Fruit fly (Drosophila melanogaster) whole organism, embryonic: ENCODE measurements around the gene EMC5.

Experiments used
- B-H2 ChIP-seq: fragments of 200-800 bp; sonication (Bioruptor generic); optimal IDR thresholded peaks from 2 replicates; lab custom pipeline; 2018; ENCODE audit warnings: missing biosample characterization, mild to moderate bottlenecking, missing genetic modification characterization
- Bteb2 ChIP-seq: fragments of 200-800 bp; sonication (Bioruptor generic); optimal IDR thresholded peaks from 2 replicates; lab custom pipeline; 2016; ENCODE audit warnings: missing biosample characterization, missing genetic modification characterization
- CG10543 ChIP-seq: fragments of 200-800 bp; sonication (Bioruptor generic); optimal IDR thresholded peaks from 3 replicates; lab custom pipeline; 2017; ENCODE audit warnings: missing biosample characterization, mild to moderate bottlenecking, missing genetic modification characterization, moderate library complexity
- CG11247 ChIP-seq: fragments of 200-800 bp; sonication (Bioruptor generic); IDR thresholded peaks from 2 replicates; pipeline ENCODE4 v1.3.6; 2022; ENCODE audit warnings: missing biosample characterization, missing genetic modification characterization
- CG12769 ChIP-seq: fragments of 200-800 bp; sonication (Bioruptor generic); optimal IDR thresholded peaks from 2 replicates; lab custom pipeline; 2019; ENCODE audit warnings: missing biosample characterization, mild to moderate bottlenecking, missing genetic modification characterization, moderate library complexity
- CG1647 ChIP-seq: fragments of 200-800 bp; sonication (Bioruptor generic); optimal IDR thresholded peaks from 3 replicates; lab custom pipeline; 2016; ENCODE audit warnings: missing biosample characterization, missing genetic modification characterization
- CG16813 ChIP-seq: fragments of 200-800 bp; sonication (Bioruptor generic); IDR thresholded peaks from 3 replicates; pipeline ENCODE4 v1.3.6; 2022; ENCODE audit warnings: missing biosample characterization, missing genetic modification characterization; ENCODE audit not compliant: partially characterized antibody
- CG16815 ChIP-seq: fragments of 200-800 bp; sonication (Bioruptor generic); optimal IDR thresholded peaks from 3 replicates; lab custom pipeline; 2017; ENCODE audit warnings: missing biosample characterization, mild to moderate bottlenecking, missing genetic modification characterization
- CG17385 ChIP-seq: fragments of 200-800 bp; sonication (Bioruptor generic); optimal IDR thresholded peaks from 3 replicates; lab custom pipeline; 2018; ENCODE audit warnings: missing biosample characterization, mild to moderate bottlenecking, missing genetic modification characterization
- CG17829 ChIP-seq: fragments of 200-800 bp; optimal IDR thresholded peaks from 2 replicates; lab custom pipeline; 2019; ENCODE audit warnings: missing biosample characterization, mild to moderate bottlenecking, missing genetic modification characterization, moderate library complexity
- CG2199 ChIP-seq: fragments of 200-800 bp; sonication (Bioruptor generic); IDR thresholded peaks from 3 replicates; pipeline ENCODE4 v1.3.6; 2022; ENCODE audit warnings: missing biosample characterization, missing genetic modification characterization
- CG31224 ChIP-seq: fragments of 200-800 bp; sonication (Bioruptor generic); IDR thresholded peaks from 2 replicates; pipeline ENCODE4 v1.3.6; 2022; ENCODE audit warnings: missing biosample characterization, missing genetic modification characterization
- CG5245 ChIP-seq: fragments of 200-800 bp; sonication (Bioruptor generic); optimal IDR thresholded peaks from 3 replicates; lab custom pipeline; 2016; ENCODE audit warnings: missing biosample characterization, missing genetic modification characterization
- CG7839 ChIP-seq: fragments of 200-800 bp; sonication (Bioruptor generic); optimal IDR thresholded peaks from 3 replicates; lab custom pipeline; 2018; ENCODE audit warnings: missing biosample characterization, mild to moderate bottlenecking, missing genetic modification characterization, moderate library complexity
- CG7963 ChIP-seq: fragments of 200-800 bp; sonication (Bioruptor generic); IDR thresholded peaks from 3 replicates; pipeline ENCODE4 v1.3.6; 2022; ENCODE audit warnings: missing biosample characterization, missing genetic modification characterization; ENCODE audit not compliant: partially characterized antibody
- CG7987 ChIP-seq: fragments of 200-800 bp; sonication (Bioruptor generic); optimal IDR thresholded peaks from 2 replicates; lab custom pipeline; 2018; ENCODE audit warnings: missing biosample characterization, mild to moderate bottlenecking, missing genetic modification characterization, moderate library complexity
- CG8388 ChIP-seq: fragments of 200-800 bp; sonication (Bioruptor generic); optimal IDR thresholded peaks from 2 replicates; lab custom pipeline; 2019; ENCODE audit warnings: missing biosample characterization, mild to moderate bottlenecking, missing genetic modification characterization, moderate library complexity
- CG9876 ChIP-seq: fragments of 200-800 bp; sonication (Bioruptor generic); optimal IDR thresholded peaks from 2 replicates; lab custom pipeline; 2016; ENCODE audit warnings: missing biosample characterization, missing genetic modification characterization
- Chrac-16 ChIP-seq: fragments of 200-800 bp; sonication (Bioruptor generic); optimal IDR thresholded peaks from 3 replicates; lab custom pipeline; 2016; ENCODE audit warnings: missing biosample characterization, missing genetic modification characterization
- Deaf1 ChIP-seq: fragments of 200-800 bp; optimal IDR thresholded peaks from 3 replicates; lab custom pipeline; 2019; ENCODE audit warnings: missing biosample characterization, mild to moderate bottlenecking, missing genetic modification characterization, moderate library complexity
- Drgx ChIP-seq: fragments of 200-800 bp; sonication (Bioruptor generic); IDR thresholded peaks from 2 replicates; pipeline ENCODE4 v1.3.6; 2022; ENCODE audit warnings: missing biosample characterization, missing genetic modification characterization
- HLH4C ChIP-seq: fragments of 200-800 bp; sonication (Bioruptor generic); IDR thresholded peaks from 3 replicates; pipeline ENCODE4 v1.3.6; 2022; ENCODE audit warnings: missing biosample characterization, missing genetic modification characterization; ENCODE audit not compliant: partially characterized antibody
- HLHmδ ChIP-seq: fragments of 200-800 bp; sonication (Bioruptor generic); optimal IDR thresholded peaks from 2 replicates; lab custom pipeline; 2018; ENCODE audit warnings: missing biosample characterization, mild to moderate bottlenecking, missing genetic modification characterization, moderate library complexity
- Jarid2 ChIP-seq: fragments of 200-800 bp; sonication (Bioruptor generic); optimal IDR thresholded peaks from 3 replicates; lab custom pipeline; 2017; ENCODE audit warnings: mild to moderate bottlenecking, missing biosample characterization, missing genetic modification reagents, missing genetic modification characterization
- Med ChIP-seq: fragments of 200-800 bp; sonication (Bioruptor generic); peaks from one replicate; lab custom pipeline; 2016; ENCODE audit warnings: missing biosample characterization, missing genetic modification characterization, mild to moderate bottlenecking, inconsistent platforms, moderate library complexity
- Mrtf ChIP-seq: fragments of 200-800 bp; sonication (Bioruptor generic); IDR thresholded peaks from 3 replicates; pipeline ENCODE4 v1.3.6; 2022; ENCODE audit warnings: missing biosample characterization, missing genetic modification characterization
- Optix ChIP-seq: fragments of 200-800 bp; sonication (Bioruptor generic); IDR thresholded peaks from 3 replicates; pipeline ENCODE4 v1.3.6; 2022; ENCODE audit warnings: missing biosample characterization, missing genetic modification characterization
- Taf1 ChIP-seq: fragments of 200-800 bp; sonication (Bioruptor generic); IDR thresholded peaks from 2 replicates; pipeline ENCODE4 v1.3.6; 2022; ENCODE audit warnings: missing biosample characterization, missing genetic modification characterization
- Xrp1 ChIP-seq: fragments of 200-800 bp; sonication (Bioruptor generic); IDR thresholded peaks from 2 replicates; pipeline ENCODE4 v1.3.6; 2022; ENCODE audit warnings: missing biosample characterization, missing genetic modification characterization
- abd-A ChIP-seq: fragments of 200-800 bp; sonication (Bioruptor generic); optimal IDR thresholded peaks from 3 replicates; lab custom pipeline; 2019; ENCODE audit warnings: missing biosample characterization, mild to moderate bottlenecking, missing genetic modification characterization, moderate library complexity
- aop ChIP-seq: fragments of 200-800 bp; sonication (Bioruptor generic); IDR thresholded peaks from 2 replicates; pipeline ENCODE4 v1.3.6; 2022; ENCODE audit warnings: missing biosample characterization, missing genetic modification characterization
- ap ChIP-seq: fragments of 200-800 bp; sonication (Bioruptor generic); IDR thresholded peaks from 2 replicates; pipeline ENCODE4 v1.3.6; 2022; ENCODE audit warnings: missing biosample characterization, missing genetic modification characterization
- ash1 ChIP-seq: fragments of 200-800 bp; sonication (Bioruptor generic); optimal IDR thresholded peaks from 2 replicates; lab custom pipeline; 2018; ENCODE audit warnings: missing biosample characterization, mild to moderate bottlenecking, missing genetic modification characterization
- bcd ChIP-seq: fragments of 200-800 bp; sonication (Bioruptor generic); optimal IDR thresholded peaks from 2 replicates; lab custom pipeline; 2017; ENCODE audit warnings: missing biosample characterization, mild to moderate bottlenecking, missing genetic modification characterization
- crol ChIP-seq: fragments of 200-800 bp; sonication (Bioruptor generic); IDR thresholded peaks from 2 replicates; pipeline ENCODE4 v1.3.6; 2022; ENCODE audit warnings: missing biosample characterization, missing genetic modification characterization
- dysf ChIP-seq: fragments of 200-800 bp; sonication (Bioruptor generic); IDR thresholded peaks from 3 replicates; pipeline ENCODE4 v1.3.6; 2022; ENCODE audit warnings: missing biosample characterization, missing genetic modification characterization
- ems ChIP-seq: fragments of 200-800 bp; sonication (Bioruptor generic); optimal IDR thresholded peaks from 3 replicates; lab custom pipeline; 2016; ENCODE audit warnings: missing biosample characterization, missing genetic modification characterization
- gce ChIP-seq: fragments of 200-800 bp; sonication (Bioruptor generic); IDR thresholded peaks from 3 replicates; pipeline ENCODE4 v1.3.6; 2022; ENCODE audit warnings: missing biosample characterization, missing genetic modification characterization
- ham ChIP-seq: fragments of 200-800 bp; sonication (Bioruptor generic); IDR thresholded peaks from 2 replicates; pipeline ENCODE4 v1.3.6; 2022; ENCODE audit warnings: missing biosample characterization, missing genetic modification characterization
- jing ChIP-seq: fragments of 200-800 bp; sonication (Bioruptor generic); optimal IDR thresholded peaks from 2 replicates; lab custom pipeline; 2018; ENCODE audit warnings: missing biosample characterization, mild to moderate bottlenecking, missing genetic modification characterization
- lbe ChIP-seq: fragments of 200-800 bp; sonication (Bioruptor generic); optimal IDR thresholded peaks from 2 replicates; lab custom pipeline; 2016; ENCODE audit warnings: missing biosample characterization, mild to moderate bottlenecking, missing genetic modification characterization
- lmd ChIP-seq: fragments of 200-800 bp; sonication (Bioruptor generic); IDR thresholded peaks from 2 replicates; pipeline ENCODE4 v1.3.6; 2022; ENCODE audit warnings: missing biosample characterization, missing genetic modification characterization
- nom ChIP-seq: fragments of 200-800 bp; sonication (Bioruptor generic); optimal IDR thresholded peaks from 2 replicates; lab custom pipeline; 2017; ENCODE audit warnings: missing biosample characterization, missing genetic modification characterization, mild to moderate bottlenecking, moderate library complexity, missing genetic modification reagents
- sc ChIP-seq, 3 experiments: fragments of >200 bp in 2 of 3; fragments of 200-800 bp in 1 of 3; sonication (Bioruptor generic) in 1 of 3; optimal IDR thresholded peaks; 2 replicates in 2 of 3; 3 replicates in 1 of 3; lab custom pipeline; 2017; ENCODE audit warnings: mild to moderate bottlenecking in 1 of 3, missing biosample characterization in 1 of 3, missing genetic modification characterization in 1 of 3, missing genetic modification reagents in 1 of 3
- sd ChIP-seq: fragments of 200-800 bp; sonication (Bioruptor generic); optimal IDR thresholded peaks from 3 replicates; lab custom pipeline; 2018; ENCODE audit warnings: missing biosample characterization, mild to moderate bottlenecking, missing genetic modification characterization, moderate library complexity
- sob ChIP-seq: fragments of 200-800 bp; sonication (Bioruptor generic); IDR thresholded peaks from 2 replicates; pipeline ENCODE4 v1.3.6; 2022; ENCODE audit warnings: missing biosample characterization, missing genetic modification characterization
- z ChIP-seq: fragments of 200-800 bp; sonication (Bioruptor generic); IDR thresholded peaks from 3 replicates; pipeline ENCODE4 v1.3.6; 2022; ENCODE audit warnings: missing biosample characterization, missing genetic modification characterization

EMC5 gene

dm6 chr2L:18945765-18946552 lies 41.5 kb upstream of the EMC5 start, which contains the start of gene CG46304:
CG46304 (plus strand) TSS chr2L:18946305.
- TF ChIP-seq jing (GFP tag; lab: Kevin White, UChicago) (no peak), crol (GFP tag; lab: Robert Waterston, UW) (peak; percentile 53), Med (peak; percentile 0), ham (0 out of 2 replicates have a peak, but pooled peaks have one; percentile 6), Optix (no peak), CG31224 (GFP tag; lab: Robert Waterston, UW) (peak; percentile 79), sc (optimal IDR thresholded peaks at IDR 0.05; lab: Kevin White, UChicago) (no peak), sc (GFP tag; optimal IDR thresholded peaks at IDR 0.05; lab: Kevin White, UChicago) (no peak), abd-A (tag; lab: Kevin White, UChicago) (no peak), Deaf1 (peak; percentile 56), HLHmδ (GFP tag; lab: Kevin White, UChicago) (peak; percentile 15), gce (GFP tag; lab: Robert Waterston, UW) (no peak), z (GFP tag; lab: Robert Waterston, UW) (peak; percentile 75), Drgx (no peak), CG17385 (no peak), CG2199 (GFP tag; lab: Robert Waterston, UW) (0 out of 3 replicates have a peak, but pooled peaks have one; percentile 14), Chrac-16 (GFP tag; lab: Kevin White, UChicago) (no peak), Mrtf (GFP tag; lab: Robert Waterston, UW) (no peak), B-H2 (GFP tag; lab: Kevin White, UChicago) (no peak), sd (peak; percentile 18), CG8388 (GFP tag; lab: Kevin White, UChicago) (peak; percentile 40)

DNA sequence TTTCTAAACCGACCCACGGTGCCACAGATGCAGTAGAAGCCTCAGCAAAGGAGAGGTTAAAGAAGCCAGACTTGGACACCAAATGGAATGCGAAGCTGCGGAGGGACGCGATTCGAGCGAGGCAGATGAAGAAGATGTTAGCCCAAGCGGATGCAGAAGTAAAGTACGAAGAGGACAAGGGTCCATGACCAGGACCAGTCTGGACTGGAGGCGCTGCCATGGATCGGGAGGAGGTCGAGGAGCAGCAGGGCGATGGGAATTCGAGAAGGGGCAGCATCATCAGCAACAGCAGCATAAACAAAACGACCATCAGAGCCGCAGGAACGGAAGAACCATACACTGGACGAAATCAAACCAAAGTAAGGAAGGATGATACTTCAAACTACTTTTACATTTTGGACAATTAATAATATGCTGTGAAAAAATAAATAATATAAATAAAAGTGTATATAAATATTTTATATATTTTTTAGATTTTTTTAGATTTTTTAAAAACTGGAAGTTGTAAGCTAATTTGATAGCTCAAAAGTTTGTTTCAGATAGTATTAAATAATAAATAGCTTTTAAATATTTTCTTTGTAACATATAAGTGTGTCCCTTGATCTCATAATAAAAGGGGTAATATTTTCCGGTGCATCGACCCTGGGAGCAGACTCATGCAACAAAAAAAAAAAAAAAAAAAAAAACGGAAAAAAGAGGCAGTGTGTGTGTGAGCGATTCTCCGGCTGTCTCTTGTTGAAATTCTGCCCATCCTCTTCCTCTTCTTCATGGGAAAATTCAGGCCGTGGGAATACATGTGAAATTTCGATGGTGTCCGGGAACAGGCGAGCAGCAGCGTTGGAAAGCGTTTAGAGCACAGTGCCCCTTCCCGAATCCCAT lies 40.6 kb upstream of the EMC5 start:
- TF ChIP-seq Taf1 (GFP tag; lab: Robert Waterston, UW): no peak
- no peak for TF ChIP-seq aop
- peak; percentile 7 for TF ChIP-seq CG16815 (GFP tag; lab: Kevin White, UChicago)
- no peak for TF ChIP-seq lmd (GFP tag; lab: Robert Waterston, UW)
- TF ChIP-seq CG9876 (GFP tag; lab: Kevin White, UChicago): no peak
- TF ChIP-seq dysf (GFP tag; lab: Robert Waterston, UW): 0 out of 3 replicates have a peak, but pooled peaks have one; percentile 20
- TF ChIP-seq ash1: no peak
- TF ChIP-seq nom (GFP tag; lab: Kevin White, UChicago): peak; percentile 78
- no peak for TF ChIP-seq sob (GFP tag; lab: Robert Waterston, UW)
- no peak for TF ChIP-seq CG7987 (GFP tag; lab: Kevin White, UChicago)
- TF ChIP-seq CG10543 (GFP tag; lab: Kevin White, UChicago): no peak
- peak; percentile 46 for TF ChIP-seq CG7839 (tag; lab: Kevin White, UChicago)
- no peak for TF ChIP-seq CG16813 (GFP tag; lab: Robert Waterston, UW)
- TF ChIP-seq CG7963 (GFP tag; lab: Robert Waterston, UW): no peak
- no peak for TF ChIP-seq CG5245
- TF ChIP-seq CG1647 (GFP tag; lab: Kevin White, UChicago): no peak
- no peak for TF ChIP-seq ap (GFP tag; lab: Robert Waterston, UW)
- TF ChIP-seq CG12769 (tag; lab: Kevin White, UChicago): no peak
- TF ChIP-seq CG11247: no peak
- TF ChIP-seq Bteb2 (GFP tag; lab: Kevin White, UChicago): no peak
- peak; percentile 58 for TF ChIP-seq lbe (GFP tag; lab: Kevin White, UChicago)
- TF ChIP-seq Jarid2 (GFP tag; lab: Kevin White, UChicago): no peak
- TF ChIP-seq HLH4C (GFP tag; lab: Robert Waterston, UW): no peak
- TF ChIP-seq CG17829: peak; percentile 69
- no peak for TF ChIP-seq ems
- no peak for TF ChIP-seq bcd (GFP tag; lab: Kevin White, UChicago)
- TF ChIP-seq Xrp1: peak; percentile 51; the same call in 1 of the 2 replicates
